Worm (Caenorhabditis elegans) whole organism, L1 larva: ENCODE measurements around the gene F08F3.10.

Experiments
- F16B12.6 ChIP-seq: fragments of 150-350 bp; optimal IDR thresholded peaks from 2 replicates; lab custom pipeline; 2014; ENCODE audit warnings: missing biosample characterization, missing genetic modification characterization
- dsc-1 ChIP-seq: sonication (generic microtip); optimal IDR thresholded peaks from 2 replicates; lab custom pipeline; 2016; ENCODE audit warnings: mild to moderate bottlenecking, missing genetic modification characterization, missing compliant biosample characterization
- fos-1 ChIP-seq: fragments of 150-350 bp; optimal IDR thresholded peaks from 2 replicates; lab custom pipeline; 2014; ENCODE audit warnings: missing biosample characterization, missing genetic modification characterization
- lin-13 ChIP-seq: fragments of 150-350 bp; optimal IDR thresholded peaks from 2 replicates; lab custom pipeline; 2014; ENCODE audit warnings: missing biosample characterization, missing genetic modification reagents, missing genetic modification characterization
- mdl-1 ChIP-seq, 2 experiments: fragments of 150-350 bp; optimal IDR thresholded peaks; 2 replicates each; lab custom pipeline; 2014 to 2017; ENCODE audit warnings: missing biosample characterization in 2 of 2, missing genetic modification characterization in 2 of 2, inconsistent platforms in 1 of 2
- nhr-11 ChIP-seq: fragments of 150-350 bp; optimal IDR thresholded peaks from 2 replicates; lab custom pipeline; 2014; ENCODE audit warnings: missing biosample characterization, missing genetic modification characterization
- nhr-20 ChIP-seq: sonication (generic microtip); optimal IDR thresholded peaks from 2 replicates; lab custom pipeline; 2016; ENCODE audit warnings: mild to moderate bottlenecking, missing genetic modification characterization, missing compliant biosample characterization
- nhr-237 ChIP-seq: fragments of 150-350 bp; optimal IDR thresholded peaks from 2 replicates; lab custom pipeline; 2014; ENCODE audit warnings: missing biosample characterization, missing genetic modification characterization
- nhr-71 ChIP-seq: sonication (generic microtip); optimal IDR thresholded peaks from 2 replicates; lab custom pipeline; 2016; ENCODE audit warnings: mild to moderate bottlenecking, missing genetic modification characterization, moderate library complexity, missing compliant biosample characterization
- nhr-84 ChIP-seq: sonication (generic microtip); optimal IDR thresholded peaks from 2 replicates; lab custom pipeline; 2017; ENCODE audit warnings: missing biosample characterization, missing genetic modification characterization
- unc-62 ChIP-seq: fragments of 150-350 bp; optimal IDR thresholded peaks from 2 replicates; lab custom pipeline; 2014; ENCODE audit warnings: missing biosample characterization, missing genetic modification reagents, missing genetic modification characterization

DNA sequence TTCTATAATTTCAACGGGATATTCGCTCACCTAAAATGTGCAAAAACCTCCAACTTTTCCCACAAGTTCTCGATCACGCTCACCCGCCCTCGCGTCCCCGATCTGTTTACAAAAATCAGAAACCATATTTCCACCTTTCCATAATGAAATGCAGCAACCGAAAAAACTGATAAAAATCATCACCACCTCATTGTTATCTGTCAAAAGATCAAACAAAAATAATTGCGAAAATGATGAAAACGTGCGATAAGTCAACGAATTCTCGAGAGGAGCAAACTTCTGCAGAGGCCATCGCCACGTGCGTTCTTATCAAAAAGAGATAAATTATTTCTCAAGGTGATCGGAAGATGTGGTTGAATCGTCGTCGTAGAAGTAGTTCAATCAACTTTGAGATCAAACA is 11.9 kb downstream of the F08F3.10 start:
- peak; percentile 94 for TF ChIP-seq nhr-20
- TF ChIP-seq lin-13 (GFP tag; lab: Kevin White, UChicago) = no peak
- no peak for TF ChIP-seq dsc-1 (tag; lab: Kevin White, UChicago)
- peak in 1 of 2 experiments; percentile 78 for TF ChIP-seq mdl-1 (tag; optimal IDR thresholded peaks at IDR 0.05; lab: Kevin White, UChicago)
- TF ChIP-seq nhr-11 (tag; lab: Kevin White, UChicago) = no peak
- no peak for TF ChIP-seq fos-1
- no peak for TF ChIP-seq unc-62
- no peak for TF ChIP-seq nhr-237
- no peak for TF ChIP-seq F16B12.6 (tag; lab: Kevin White, UChicago)
- peak; percentile 85 for TF ChIP-seq nhr-71
- TF ChIP-seq nhr-84 = no peak
